Fruit fly (Drosophila melanogaster) whole organism, embryonic: Measurements from ENCODE around the gene Tsp97E.
A peak's percentile ranks its signal among the peaks of the same experiment; 100 is the strongest.

Experiments used
- Atf3 ChIP-seq: fragments of 200-800 bp; sonication (Bioruptor generic); optimal IDR thresholded peaks from 3 replicates; lab custom pipeline; 2016; ENCODE audit warnings: missing biosample characterization, missing genetic modification characterization
- Atf6 ChIP-seq: fragments of 200-800 bp; sonication (Bioruptor generic); IDR thresholded peaks from 2 replicates; pipeline ENCODE4 v1.3.6; 2022; ENCODE audit warnings: missing biosample characterization, missing genetic modification characterization
- Bgb ChIP-seq: fragments of 200-800 bp; sonication (Bioruptor generic); IDR thresholded peaks from 2 replicates; pipeline ENCODE4 v1.3.6; 2022; ENCODE audit warnings: missing biosample characterization, missing genetic modification characterization; ENCODE audit not compliant: partially characterized antibody
- CG10979 ChIP-seq: fragments of 200-800 bp; sonication (Bioruptor generic); optimal IDR thresholded peaks from 2 replicates; lab custom pipeline; 2018; ENCODE audit warnings: missing biosample characterization, mild to moderate bottlenecking, missing genetic modification characterization, moderate library complexity
- CG11247 ChIP-seq: fragments of 200-800 bp; sonication (Bioruptor generic); IDR thresholded peaks from 2 replicates; pipeline ENCODE4 v1.3.6; 2022; ENCODE audit warnings: missing biosample characterization, missing genetic modification characterization
- CG13123 ChIP-seq: fragments of 200-800 bp; sonication (Bioruptor generic); optimal IDR thresholded peaks from 2 replicates; lab custom pipeline; 2016; ENCODE audit warnings: missing biosample characterization, missing genetic modification characterization
- CG1529 ChIP-seq: fragments of 200-800 bp; sonication (Bioruptor generic); optimal IDR thresholded peaks from 3 replicates; lab custom pipeline; 2018; ENCODE audit warnings: missing biosample characterization, missing genetic modification characterization
- CG17328 ChIP-seq: fragments of 200-800 bp; sonication (Bioruptor generic); IDR thresholded peaks from 2 replicates; pipeline ENCODE4 v1.3.6; 2022; ENCODE audit warnings: missing biosample characterization, missing genetic modification characterization
- CG18619 ChIP-seq: fragments of 200-800 bp; sonication (Bioruptor generic); optimal IDR thresholded peaks from 3 replicates; lab custom pipeline; 2017; ENCODE audit warnings: missing biosample characterization, mild to moderate bottlenecking, missing genetic modification characterization
- CG2889 ChIP-seq: fragments of 200-800 bp; sonication (Bioruptor generic); IDR thresholded peaks from 3 replicates; pipeline ENCODE4 v1.3.6; 2022; ENCODE audit warnings: missing biosample characterization, missing genetic modification characterization
- CG32532 ChIP-seq: fragments of 200-800 bp; sonication (Bioruptor generic); IDR thresholded peaks from 2 replicates; pipeline ENCODE4 v1.3.6; 2022; ENCODE audit warnings: missing biosample characterization, missing genetic modification characterization
- CG3407 ChIP-seq: fragments of 200-800 bp; sonication (Bioruptor generic); optimal IDR thresholded peaks from 2 replicates; lab custom pipeline; 2018; ENCODE audit warnings: missing biosample characterization, mild to moderate bottlenecking, missing genetic modification characterization
- CG34422 ChIP-seq: fragments of 200-800 bp; sonication (Bioruptor generic); IDR thresholded peaks from 3 replicates; pipeline ENCODE4 v1.3.6; 2022; ENCODE audit warnings: missing biosample characterization, missing genetic modification characterization
- CG3995 ChIP-seq: fragments of 200-800 bp; sonication (Bioruptor generic); optimal IDR thresholded peaks from 3 replicates; lab custom pipeline; 2016; ENCODE audit warnings: missing biosample characterization, missing genetic modification characterization
- CG4360 ChIP-seq: fragments of 200-800 bp; sonication (Bioruptor generic); IDR thresholded peaks from 2 replicates; pipeline ENCODE4 v1.3.6; 2022; ENCODE audit warnings: missing biosample characterization, missing genetic modification characterization
- CG4424 ChIP-seq: fragments of 200-800 bp; sonication (Bioruptor generic); optimal IDR thresholded peaks from 3 replicates; lab custom pipeline; 2016; ENCODE audit warnings: missing biosample characterization, missing genetic modification characterization
- CG6175 ChIP-seq: fragments of 200-800 bp; sonication (Bioruptor generic); IDR thresholded peaks from 3 replicates; pipeline ENCODE4 v1.3.6; 2022; ENCODE audit warnings: missing biosample characterization, missing genetic modification characterization
- CG7839 ChIP-seq: fragments of 200-800 bp; sonication (Bioruptor generic); optimal IDR thresholded peaks from 3 replicates; lab custom pipeline; 2018; ENCODE audit warnings: missing biosample characterization, mild to moderate bottlenecking, missing genetic modification characterization, moderate library complexity
- CG8089 ChIP-seq: fragments of 200-800 bp; sonication (Bioruptor generic); optimal IDR thresholded peaks from 3 replicates; lab custom pipeline; 2016; ENCODE audit warnings: missing biosample characterization, missing genetic modification characterization
- CG8290 ChIP-seq, 3 experiments: fragments of 200-800 bp; sonication (Bioruptor generic); optimal IDR thresholded peaks; 2 replicates each; lab custom pipeline; 2016 to 2019; ENCODE audit warnings: missing biosample characterization in 3 of 3, missing genetic modification characterization in 3 of 3, mild to moderate bottlenecking in 2 of 3, moderate library complexity in 1 of 3
- CG9437 ChIP-seq: fragments of 200-800 bp; sonication (Bioruptor generic); optimal IDR thresholded peaks from 2 replicates; lab custom pipeline; 2018; ENCODE audit warnings: missing biosample characterization, mild to moderate bottlenecking, missing genetic modification characterization
- CG9932 ChIP-seq: fragments of 200-800 bp; sonication (Bioruptor generic); IDR thresholded peaks from 2 replicates; pipeline ENCODE4 v1.3.6; 2022; ENCODE audit warnings: missing biosample characterization, missing genetic modification characterization
- CHES-1-like ChIP-seq: fragments of 200-800 bp; sonication (Bioruptor generic); optimal IDR thresholded peaks from 2 replicates; lab custom pipeline; 2016; ENCODE audit warnings: missing biosample characterization, missing genetic modification characterization
- CrebB ChIP-seq: fragments of 200-800 bp; sonication (Bioruptor generic); optimal IDR thresholded peaks from 3 replicates; lab custom pipeline; 2018; ENCODE audit warnings: missing biosample characterization, mild to moderate bottlenecking, missing genetic modification characterization
- E2f1 ChIP-seq: fragments of 200-800 bp; sonication (Bioruptor generic); IDR thresholded peaks from 2 replicates; pipeline ENCODE4 v1.3.6; 2022; ENCODE audit warnings: missing biosample characterization, missing genetic modification characterization
- ERR ChIP-seq: fragments of 200-800 bp; sonication (Bioruptor generic); optimal IDR thresholded peaks from 2 replicates; lab custom pipeline; 2016; ENCODE audit warnings: missing biosample characterization, missing genetic modification characterization
- Kr ChIP-seq: fragments of 200-800 bp; sonication (Bioruptor generic); optimal IDR thresholded peaks from 2 replicates; lab custom pipeline; 2017; ENCODE audit warnings: missing biosample characterization, mild to moderate bottlenecking, missing genetic modification characterization
- Opbp ChIP-seq: fragments of 200-800 bp; sonication (Bioruptor generic); IDR thresholded peaks from 3 replicates; pipeline ENCODE4 v1.3.6; 2022; ENCODE audit warnings: missing biosample characterization, missing genetic modification characterization; ENCODE audit not compliant: partially characterized antibody
- Rfx ChIP-seq: fragments of 200-800 bp; sonication (Bioruptor generic); IDR thresholded peaks from 2 replicates; pipeline ENCODE4 v1.3.6; 2022; ENCODE audit warnings: missing biosample characterization, missing genetic modification characterization
- Usf ChIP-seq: fragments of 200-800 bp; sonication (Bioruptor generic); optimal IDR thresholded peaks from 2 replicates; lab custom pipeline; 2017; ENCODE audit warnings: missing genotype, missing biosample characterization, missing genetic modification characterization
- Xbp1 ChIP-seq: fragments of 200-800 bp; sonication (Bioruptor generic); optimal IDR thresholded peaks from 3 replicates; lab custom pipeline; 2016; ENCODE audit warnings: missing biosample characterization, mild to moderate bottlenecking, missing genetic modification characterization
- Xrp1 ChIP-seq: fragments of 200-800 bp; sonication (Bioruptor generic); IDR thresholded peaks from 2 replicates; pipeline ENCODE4 v1.3.6; 2022; ENCODE audit warnings: missing biosample characterization, missing genetic modification characterization
- ab ChIP-seq: fragments of 200-800 bp; sonication (Bioruptor generic); optimal IDR thresholded peaks from 2 replicates; lab custom pipeline; 2016; ENCODE audit warnings: missing biosample characterization, missing genetic modification characterization
- amos ChIP-seq: fragments of 200-800 bp; sonication (Bioruptor generic); IDR thresholded peaks from 2 replicates; pipeline ENCODE4 v1.3.6; 2022; ENCODE audit warnings: missing biosample characterization, missing genetic modification characterization; ENCODE audit not compliant: partially characterized antibody
- ase ChIP-seq: fragments of 200-800 bp; sonication (Bioruptor generic); IDR thresholded peaks from 3 replicates; pipeline ENCODE4 v1.3.6; 2022; ENCODE audit warnings: missing biosample characterization, missing genetic modification characterization
- bbx ChIP-seq: fragments of 200-800 bp; sonication (Bioruptor generic); IDR thresholded peaks from 2 replicates; pipeline ENCODE4 v1.3.6; 2022; ENCODE audit warnings: missing biosample characterization, missing genetic modification characterization; ENCODE audit not compliant: partially characterized antibody
- bowl ChIP-seq: fragments of 200-800 bp; sonication (Bioruptor generic); IDR thresholded peaks from 2 replicates; pipeline ENCODE4 v1.3.6; 2022; ENCODE audit warnings: missing biosample characterization, missing genetic modification characterization
- exex ChIP-seq: fragments of 200-800 bp; sonication (Bioruptor generic); optimal IDR thresholded peaks from 4 replicates; lab custom pipeline; 2018; ENCODE audit warnings: missing biosample characterization, mild to moderate bottlenecking, missing genetic modification characterization, moderate library complexity
- grn ChIP-seq: fragments of 200-800 bp; sonication (Bioruptor generic); optimal IDR thresholded peaks from 3 replicates; lab custom pipeline; 2017; ENCODE audit warnings: missing biosample characterization, missing genetic modification characterization
- gt ChIP-seq: fragments of 200-800 bp; sonication (Bioruptor generic); IDR thresholded peaks from 2 replicates; pipeline ENCODE4 v1.3.6; 2022; ENCODE audit warnings: missing biosample characterization, missing genetic modification characterization
- hb ChIP-seq: fragments of 200-800 bp; sonication (Bioruptor generic); IDR thresholded peaks from 3 replicates; pipeline ENCODE4 v1.3.6; 2022; ENCODE audit warnings: missing biosample characterization, missing genetic modification characterization; ENCODE audit not compliant: partially characterized antibody
- hkb ChIP-seq, 2 experiments: fragments of 200-800 bp in 1 of 2; fragments of >200 bp in 1 of 2; sonication (Bioruptor generic) in 1 of 2; IDR thresholded peaks in 1 of 2; optimal IDR thresholded peaks in 1 of 2; 2 replicates each; pipeline versions ENCODE4 v1.3.6 to Lab custom; 2017 to 2022; ENCODE audit warnings: missing biosample characterization in 1 of 2, missing genetic modification characterization in 1 of 2
- ken ChIP-seq: fragments of 200-800 bp; sonication (Bioruptor generic); IDR thresholded peaks from 3 replicates; pipeline ENCODE4 v1.3.6; 2022; ENCODE audit warnings: missing biosample characterization, missing genetic modification characterization
- lilli ChIP-seq: fragments of 200-800 bp; sonication (Bioruptor generic); optimal IDR thresholded peaks from 3 replicates; lab custom pipeline; 2016; ENCODE audit warnings: missing biosample characterization, missing genetic modification characterization
- pros ChIP-seq: fragments of 200-800 bp; sonication (Bioruptor generic); optimal IDR thresholded peaks from 3 replicates; lab custom pipeline; 2019; ENCODE audit warnings: missing biosample characterization, mild to moderate bottlenecking, missing genetic modification characterization, moderate library complexity
- ranshi ChIP-seq: fragments of 200-800 bp; sonication (Bioruptor generic); IDR thresholded peaks from 2 replicates; pipeline ENCODE4 v1.3.6; 2022; ENCODE audit warnings: missing biosample characterization, missing genetic modification characterization
- sens ChIP-seq: fragments of 200-800 bp; sonication (Bioruptor generic); peaks from one replicate; lab custom pipeline; 2016; ENCODE audit warnings: missing biosample characterization, missing genetic modification characterization
- sug ChIP-seq: fragments of 200-800 bp; optimal IDR thresholded peaks from 2 replicates; lab custom pipeline; 2019; ENCODE audit warnings: missing biosample characterization, mild to moderate bottlenecking, missing genetic modification characterization, moderate library complexity
- unc-4 ChIP-seq: fragments of 200-800 bp; sonication (Bioruptor generic); IDR thresholded peaks from 2 replicates; pipeline ENCODE4 v1.3.6; 2022; ENCODE audit warnings: missing biosample characterization, missing genetic modification characterization; ENCODE audit not compliant: partially characterized antibody
- zen ChIP-seq: fragments of 200-800 bp; sonication (Bioruptor generic); optimal IDR thresholded peaks from 3 replicates; lab custom pipeline; 2018; ENCODE audit warnings: missing biosample characterization, mild to moderate bottlenecking, missing genetic modification characterization, moderate library complexity

Gene Tsp97E

DNA sequence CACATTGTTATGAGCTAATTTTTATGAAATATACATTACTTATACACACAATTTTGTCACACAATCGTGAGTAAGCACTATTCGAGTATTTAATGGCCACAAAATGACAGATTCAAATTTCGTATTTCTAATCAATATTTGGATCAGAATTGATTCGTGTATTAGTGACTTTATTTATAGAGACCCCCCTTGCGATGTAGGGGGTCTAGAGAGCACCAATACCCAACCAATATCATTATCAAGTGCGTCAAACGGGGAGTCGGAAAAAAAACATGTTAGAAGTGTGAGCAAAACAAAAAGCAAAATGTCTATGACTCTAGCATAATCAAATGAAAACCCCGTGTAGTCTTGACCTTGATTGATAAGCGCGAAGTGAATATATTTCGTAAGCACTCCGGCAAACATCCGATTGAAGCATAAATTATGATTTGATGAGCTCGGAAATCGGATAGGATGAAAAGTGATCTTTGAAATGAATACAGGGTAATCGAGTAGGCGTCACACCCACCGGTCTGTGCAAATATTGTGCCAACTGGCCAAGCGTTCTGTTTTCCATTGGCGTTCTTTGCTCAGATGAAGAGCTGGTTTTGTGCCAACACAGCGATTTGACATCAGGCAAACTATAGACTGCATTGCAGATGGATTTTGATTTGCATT, 12.3 kb downstream of the Tsp97E start:
- TF ChIP-seq Opbp (GFP tag; lab: Robert Waterston, UW) (no peak), grn (peak; percentile 30), CG2889 (GFP tag; lab: Robert Waterston, UW) (no peak), CG4360 (GFP tag; lab: Robert Waterston, UW) (no peak), lilli (GFP tag; lab: Kevin White, UChicago) (peak; percentile 61), unc-4 (GFP tag; lab: Robert Waterston, UW) (no peak), Kr (GFP tag; lab: Kevin White, UChicago) (no peak), Xrp1 (GFP tag; lab: Robert Waterston, UW) (no peak), CG3995 (peak; percentile 7), ken (no peak), CG9437 (GFP tag; lab: Kevin White, UChicago) (no peak), CG34422 (GFP tag; lab: Robert Waterston, UW) (no peak), ase (GFP tag; lab: Robert Waterston, UW) (no peak), Rfx (GFP tag; lab: Robert Waterston, UW) (peak; percentile 41; the same call in 1 of the 2 replicates), Usf (GFP tag; lab: Kevin White, UChicago) (no peak), sens (GFP tag; lab: Kevin White, UChicago) (no peak), ab (GFP tag; lab: Kevin White, UChicago) (no peak), CG7839 (tag; lab: Kevin White, UChicago) (peak; percentile 46), bbx (GFP tag; lab: Robert Waterston, UW) (no peak), Bgb (GFP tag; lab: Robert Waterston, UW) (no peak), zen (tag; lab: Kevin White, UChicago) (no peak), E2f1 (no peak), CHES-1-like (GFP tag; lab: Kevin White, UChicago) (peak; percentile 52), ranshi (no peak), Atf3 (GFP tag; lab: Kevin White, UChicago) (no peak), CG8089 (GFP tag; lab: Kevin White, UChicago) (no peak), CG4424 (GFP tag; lab: Kevin White, UChicago) (no peak), CG32532 (GFP tag; lab: Robert Waterston, UW) (no peak), Xbp1 (GFP tag; lab: Kevin White, UChicago) (no peak), hkb (optimal IDR thresholded peaks at IDR 0.05; lab: Kevin White, UChicago) (no peak), hkb (GFP tag; IDR thresholded peaks at IDR 0.05; lab: Robert Waterston, UW) (no peak), CG9932 (GFP tag; lab: Robert Waterston, UW) (0 out of 2 replicates have a peak, but pooled peaks have one; percentile 29), hb (GFP tag; lab: Robert Waterston, UW) (no peak), CG6175 (GFP tag; lab: Robert Waterston, UW) (no peak), CG18619 (GFP tag; lab: Kevin White, UChicago) (no peak), pros (no peak), gt (GFP tag; lab: Robert Waterston, UW) (no peak), CG10979 (tag; lab: Kevin White, UChicago) (no peak), ERR (GFP tag; lab: Kevin White, UChicago) (no peak), CG8290 (GFP tag; optimal IDR thresholded peaks at IDR 0.05; lab: Kevin White, UChicago) (no peak), CG8290 (tag; optimal IDR thresholded peaks at IDR 0.05; lab: Kevin White, UChicago) (peak in 1 of 2 experiments; percentile 57), exex (tag; lab: Kevin White, UChicago) (peak; percentile 85), CG11247 (GFP tag; lab: Robert Waterston, UW) (no peak), CG3407 (GFP tag; lab: Kevin White, UChicago) (no peak), CrebB (no peak), CG1529 (GFP tag; lab: Kevin White, UChicago) (no peak), CG13123 (GFP tag; lab: Kevin White, UChicago) (no peak), bowl (no peak), amos (GFP tag; lab: Robert Waterston, UW) (no peak), CG17328 (no peak), sug (tag; lab: Kevin White, UChicago) (peak; percentile 99), Atf6 (GFP tag; lab: Robert Waterston, UW) (peak; percentile 11; the same call in 1 of the 2 replicates)
